Fruit fly (Drosophila melanogaster): ENCODE data around the gene CG7730.

CG7730 gene

DNA sequence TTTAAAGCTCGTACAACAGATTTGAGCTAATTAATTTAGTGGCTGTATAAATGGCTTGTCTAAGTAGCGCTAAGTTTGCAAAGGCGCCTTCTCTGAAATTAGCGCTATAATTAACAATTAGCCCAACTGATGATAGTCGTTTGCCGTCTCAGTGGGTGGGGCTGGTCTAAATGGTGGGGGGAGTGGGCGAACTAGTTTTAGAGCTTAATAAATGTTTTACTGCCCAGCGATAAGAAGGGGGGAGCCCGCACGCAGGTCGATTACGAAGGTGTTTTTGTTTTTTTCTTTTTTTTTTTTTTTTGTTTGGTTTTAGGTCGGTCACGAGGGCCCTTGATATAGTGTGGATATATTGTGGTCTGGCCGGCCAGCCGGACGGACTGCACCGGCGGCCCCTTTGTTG is 26.3 kb upstream of the CG7730 start:
- TF ChIP-seq CG18476 (GFP tag; optimal IDR thresholded peaks at IDR 0.05) (no peak), dan (GFP tag; IDR thresholded peaks at IDR 0.05) (no peak), Pdp1 (GFP tag; optimal IDR thresholded peaks at IDR 0.05) (peak in 1 of 2 experiments; percentile 35), slbo (GFP tag; IDR thresholded peaks at IDR 0.05) (0 out of 2 replicates have a peak, but pooled peaks have one; percentile 31), CG14860 (GFP tag; IDR thresholded peaks at IDR 0.05; ENCODE audit: partially characterized antibody) (no peak), slp2 (GFP tag; optimal IDR thresholded peaks at IDR 0.05) (no peak), CG11695 (GFP tag; IDR thresholded peaks at IDR 0.05) (no peak), Fer1 (GFP tag; optimal IDR thresholded peaks at IDR 0.05) (peak; percentile 36), Hr3 (GFP tag; optimal IDR thresholded peaks at IDR 0.05) (no peak), CG2678 (tag; optimal IDR thresholded peaks at IDR 0.05) (peak; percentile 47), CG16813 (GFP tag; IDR thresholded peaks at IDR 0.05; ENCODE audit: partially characterized antibody) (no peak), cato (GFP tag; optimal IDR thresholded peaks at IDR 0.05; ENCODE audit: borderline replicate concordance) (no peak), crol (GFP tag; IDR thresholded peaks at IDR 0.05) (peak; percentile 57), PHDP (tag; optimal IDR thresholded peaks at IDR 0.05) (peak; percentile 42), unpg (GFP tag; optimal IDR thresholded peaks at IDR 0.05) (peak; percentile 26), Ptx1 (GFP tag; IDR thresholded peaks at IDR 0.05) (peak; percentile 35; the same call in 1 of the 2 replicates), Hr51 (GFP tag; optimal IDR thresholded peaks at IDR 0.05) (peak in 1 of 2 experiments; percentile 8), chinmo (GFP tag; IDR thresholded peaks at IDR 0.05; ENCODE audit: partially characterized antibody) (peak; percentile 73; the same call in 1 of the 4 replicates), B-H2 (GFP tag; optimal IDR thresholded peaks at IDR 0.05) (peak; percentile 73), CG15073 (GFP tag; optimal IDR thresholded peaks at IDR 0.05) (no peak), fru (optimal IDR thresholded peaks at IDR 0.05) (no peak), mirr (GFP tag; optimal IDR thresholded peaks at IDR 0.05) (peak; percentile 76), tap (tag; optimal IDR thresholded peaks at IDR 0.05) (no peak), shn (GFP tag; optimal IDR thresholded peaks at IDR 0.05) (no peak), Fer3 (tag; optimal IDR thresholded peaks at IDR 0.05) (peak; percentile 4), ind (GFP tag; optimal IDR thresholded peaks at IDR 0.05) (no peak), CG14050 (GFP tag; IDR thresholded peaks at IDR 0.05) (peak; percentile 8; the same call in 1 of the 3 replicates), Mrtf (GFP tag; IDR thresholded peaks at IDR 0.05) (no peak), Awh (GFP tag; IDR thresholded peaks at IDR 0.05) (no peak), ci (GFP tag; IDR thresholded peaks at IDR 0.05) (no peak), bigmax (GFP tag; optimal IDR thresholded peaks at IDR 0.05) (no peak), zen (tag; optimal IDR thresholded peaks at IDR 0.05) (no peak), ranshi (GFP tag; IDR thresholded peaks at IDR 0.05) (no peak), CG32772 (GFP tag; IDR thresholded peaks at IDR 0.05) (peak; percentile 57; the same call in 1 of the 2 replicates), run (tag; optimal IDR thresholded peaks at IDR 0.05) (no peak), Camta (GFP tag; optimal IDR thresholded peaks at IDR 0.05) (no peak), HmgZ (tag; optimal IDR thresholded peaks at IDR 0.05) (peak; percentile 32), Usf (GFP tag; optimal IDR thresholded peaks at IDR 0.05) (no peak), unc-4 (GFP tag; IDR thresholded peaks at IDR 0.05; ENCODE audit: partially characterized antibody) (no peak), caup (GFP tag; optimal IDR thresholded peaks at IDR 0.05; ENCODE audit: severe bottlenecking) (peak; percentile 19), CG13296 (GFP tag; optimal IDR thresholded peaks at IDR 0.05) (peak; percentile 23), CG12942 (GFP tag; optimal IDR thresholded peaks at IDR 0.05) (no peak), zf30C (GFP tag; optimal IDR thresholded peaks at IDR 0.05) (no peak), Myb (GFP tag; optimal IDR thresholded peaks at IDR 0.05) (no peak), sens-2 (GFP tag; IDR thresholded peaks at IDR 0.05) (0 out of 2 replicates have a peak, but pooled peaks have one; percentile 44), CG1792 (GFP tag; optimal IDR thresholded peaks at IDR 0.05) (no peak), GATAe (GFP tag; conservative IDR thresholded peaks at IDR 0.05) (peak; percentile 68; the same call in 1 of the 2 replicates), sob (GFP tag; IDR thresholded peaks at IDR 0.05) (peak; percentile 58; the same call in 1 of the 2 replicates), CG34376 (GFP tag; optimal IDR thresholded peaks at IDR 0.05) (peak; percentile 46), CG14014 (GFP tag; IDR thresholded peaks at IDR 0.05) (peak; percentile 42; the same call in 1 of the 2 replicates), CG10543 (GFP tag; optimal IDR thresholded peaks at IDR 0.05) (peak; percentile 52)
